Fruit fly (Drosophila melanogaster) whole organism, embryonic: ENCODE measurements around the gene CG9630.
A peak's percentile ranks its signal among the peaks of the same experiment; 100 is the strongest.

Experiments used
- Atf3 ChIP-seq: fragments of 200-800 bp; sonication (Bioruptor generic); optimal IDR thresholded peaks from 3 replicates; lab custom pipeline; 2016; ENCODE audit warnings: missing biosample characterization, missing genetic modification characterization
- B-H1 ChIP-seq: fragments of 200-800 bp; sonication (Bioruptor generic); IDR thresholded peaks from 3 replicates; pipeline ENCODE4 v1.3.6; 2022; ENCODE audit warnings: missing biosample characterization, missing genetic modification characterization
- CG10431 ChIP-seq: fragments of 200-800 bp; sonication (Bioruptor generic); optimal IDR thresholded peaks from 3 replicates; lab custom pipeline; 2018; ENCODE audit warnings: missing biosample characterization, mild to moderate bottlenecking, missing genetic modification characterization
- CG11398 ChIP-seq: fragments of 200-800 bp; sonication (Bioruptor generic); optimal IDR thresholded peaks from 2 replicates; lab custom pipeline; 2016; ENCODE audit warnings: missing biosample characterization, missing genetic modification characterization
- CG12942 ChIP-seq: fragments of 200-800 bp; sonication (Bioruptor generic); optimal IDR thresholded peaks from 3 replicates; lab custom pipeline; 2016; ENCODE audit warnings: missing biosample characterization, missing genetic modification characterization
- CG13287 ChIP-seq: fragments of 200-800 bp; sonication (Bioruptor generic); IDR thresholded peaks from 2 replicates; pipeline ENCODE4 v1.3.6; 2022; ENCODE audit warnings: missing biosample characterization, missing genetic modification characterization; ENCODE audit not compliant: partially characterized antibody
- CG1647 ChIP-seq: fragments of 200-800 bp; sonication (Bioruptor generic); optimal IDR thresholded peaks from 3 replicates; lab custom pipeline; 2016; ENCODE audit warnings: missing biosample characterization, missing genetic modification characterization
- CG1792 ChIP-seq: fragments of 200-800 bp; sonication (Bioruptor generic); optimal IDR thresholded peaks from 2 replicates; lab custom pipeline; 2016; ENCODE audit warnings: missing biosample characterization, missing genetic modification characterization
- CG3163 ChIP-seq: fragments of 200-800 bp; sonication (Bioruptor generic); optimal IDR thresholded peaks from 3 replicates; lab custom pipeline; 2016; ENCODE audit warnings: missing biosample characterization, missing genetic modification characterization
- CG32767 ChIP-seq: fragments of 200-800 bp; sonication (Bioruptor generic); IDR thresholded peaks from 2 replicates; pipeline ENCODE4 v1.3.6; 2022; ENCODE audit warnings: missing biosample characterization, missing genetic modification characterization
- CG34422 ChIP-seq: fragments of 200-800 bp; sonication (Bioruptor generic); IDR thresholded peaks from 3 replicates; pipeline ENCODE4 v1.3.6; 2022; ENCODE audit warnings: missing biosample characterization, missing genetic modification characterization
- CG4360 ChIP-seq: fragments of 200-800 bp; sonication (Bioruptor generic); IDR thresholded peaks from 2 replicates; pipeline ENCODE4 v1.3.6; 2022; ENCODE audit warnings: missing biosample characterization, missing genetic modification characterization
- CG43689 ChIP-seq: fragments of 200-800 bp; sonication (Bioruptor generic); IDR thresholded peaks from 2 replicates; pipeline ENCODE4 v1.3.6; 2022; ENCODE audit warnings: missing biosample characterization, missing genetic modification characterization
- CG8765 ChIP-seq: fragments of 200-800 bp; sonication (Bioruptor generic); IDR thresholded peaks from 2 replicates; pipeline ENCODE4 v1.3.6; 2022; ENCODE audit warnings: missing biosample characterization, missing genetic modification characterization
- CG9817 ChIP-seq: fragments of 200-800 bp; sonication (Bioruptor generic); optimal IDR thresholded peaks from 2 replicates; lab custom pipeline; 2018; ENCODE audit warnings: missing biosample characterization, mild to moderate bottlenecking, missing genetic modification characterization, moderate library complexity
- CG9876 ChIP-seq: fragments of 200-800 bp; sonication (Bioruptor generic); optimal IDR thresholded peaks from 2 replicates; lab custom pipeline; 2016; ENCODE audit warnings: missing biosample characterization, missing genetic modification characterization
- CG9932 ChIP-seq: fragments of 200-800 bp; sonication (Bioruptor generic); IDR thresholded peaks from 2 replicates; pipeline ENCODE4 v1.3.6; 2022; ENCODE audit warnings: missing biosample characterization, missing genetic modification characterization
- CHES-1-like ChIP-seq: fragments of 200-800 bp; sonication (Bioruptor generic); optimal IDR thresholded peaks from 2 replicates; lab custom pipeline; 2016; ENCODE audit warnings: missing biosample characterization, missing genetic modification characterization
- CoRest ChIP-seq: fragments of 200-800 bp; sonication (Bioruptor generic); optimal IDR thresholded peaks from 3 replicates; lab custom pipeline; 2018; ENCODE audit warnings: missing biosample characterization, mild to moderate bottlenecking, missing genetic modification characterization, moderate library complexity
- Doc2 ChIP-seq: fragments of 200-800 bp; sonication (Bioruptor generic); IDR thresholded peaks from 2 replicates; pipeline ENCODE4 v1.3.6; 2022; ENCODE audit warnings: missing biosample characterization, missing genetic modification characterization
- Dref ChIP-seq: fragments of 200-800 bp; sonication (Bioruptor generic); IDR thresholded peaks from 2 replicates; pipeline ENCODE4 v1.3.6; 2022; ENCODE audit warnings: missing biosample characterization, missing genetic modification characterization
- Ets97D ChIP-seq: fragments of 200-800 bp; sonication (Bioruptor generic); optimal IDR thresholded peaks from 3 replicates; lab custom pipeline; 2016; ENCODE audit warnings: missing biosample characterization, missing genetic modification characterization
- MESR4 ChIP-seq: fragments of 200-800 bp; sonication (Bioruptor generic); optimal IDR thresholded peaks from 2 replicates; lab custom pipeline; 2018; ENCODE audit warnings: missing biosample characterization, mild to moderate bottlenecking, missing genetic modification characterization, moderate library complexity
- Rfx ChIP-seq: fragments of 200-800 bp; sonication (Bioruptor generic); IDR thresholded peaks from 2 replicates; pipeline ENCODE4 v1.3.6; 2022; ENCODE audit warnings: missing biosample characterization, missing genetic modification characterization
- Side ChIP-seq: fragments of 200-800 bp; sonication (Bioruptor generic); optimal IDR thresholded peaks from 2 replicates; lab custom pipeline; 2016; ENCODE audit warnings: missing biosample characterization, missing genetic modification characterization
- Spps ChIP-seq: fragments of 200-800 bp; sonication (Bioruptor generic); optimal IDR thresholded peaks from 2 replicates; lab custom pipeline; 2018; ENCODE audit warnings: missing biosample characterization, mild to moderate bottlenecking, missing genetic modification characterization
- Taf1 ChIP-seq: fragments of 200-800 bp; sonication (Bioruptor generic); IDR thresholded peaks from 2 replicates; pipeline ENCODE4 v1.3.6; 2022; ENCODE audit warnings: missing biosample characterization, missing genetic modification characterization
- Vsx1 ChIP-seq: fragments of 200-800 bp; sonication (Bioruptor generic); optimal IDR thresholded peaks from 2 replicates; lab custom pipeline; 2017; ENCODE audit warnings: missing biosample characterization, mild to moderate bottlenecking, missing genetic modification characterization, missing genetic modification reagents
- abd-A ChIP-seq: fragments of 200-800 bp; sonication (Bioruptor generic); optimal IDR thresholded peaks from 3 replicates; lab custom pipeline; 2019; ENCODE audit warnings: missing biosample characterization, mild to moderate bottlenecking, missing genetic modification characterization, moderate library complexity
- caup ChIP-seq: fragments of 200-800 bp; sonication (Bioruptor generic); optimal IDR thresholded peaks from 3 replicates; lab custom pipeline; 2017; ENCODE audit warnings: missing biosample characterization, mild to moderate bottlenecking, missing genetic modification characterization, moderate library complexity; ENCODE audit not compliant: severe bottlenecking
- crol ChIP-seq: fragments of 200-800 bp; sonication (Bioruptor generic); IDR thresholded peaks from 2 replicates; pipeline ENCODE4 v1.3.6; 2022; ENCODE audit warnings: missing biosample characterization, missing genetic modification characterization
- dmrt99B ChIP-seq: fragments of 200-800 bp; sonication (Bioruptor generic); optimal IDR thresholded peaks from 2 replicates; lab custom pipeline; 2018; ENCODE audit warnings: missing biosample characterization, mild to moderate bottlenecking, missing genetic modification characterization, moderate library complexity
- fd96Cb ChIP-seq: fragments of 200-800 bp; sonication (Bioruptor generic); optimal IDR thresholded peaks from 2 replicates; lab custom pipeline; 2018; ENCODE audit warnings: missing biosample characterization, mild to moderate bottlenecking, missing genetic modification characterization, moderate library complexity
- gsb-n ChIP-seq: fragments of 200-800 bp; sonication (Bioruptor generic); optimal IDR thresholded peaks from 3 replicates; lab custom pipeline; 2018; ENCODE audit warnings: missing biosample characterization, mild to moderate bottlenecking, missing genetic modification characterization
- jing ChIP-seq: fragments of 200-800 bp; sonication (Bioruptor generic); optimal IDR thresholded peaks from 2 replicates; lab custom pipeline; 2018; ENCODE audit warnings: missing biosample characterization, mild to moderate bottlenecking, missing genetic modification characterization
- mam ChIP-seq: fragments of 200-800 bp; sonication (Bioruptor generic); optimal IDR thresholded peaks from 3 replicates; lab custom pipeline; 2016; ENCODE audit warnings: missing biosample characterization, missing genetic modification characterization
- phol ChIP-seq: fragments of 200-800 bp; sonication (Bioruptor generic); optimal IDR thresholded peaks from 3 replicates; lab custom pipeline; 2018; ENCODE audit warnings: missing biosample characterization, mild to moderate bottlenecking, missing genetic modification characterization, moderate library complexity
- prd ChIP-seq, 3 experiments: fragments of >200 bp in 2 of 3; fragments of 200-800 bp in 1 of 3; sonication (Bioruptor generic) in 1 of 3; optimal IDR thresholded peaks in 2 of 3; IDR thresholded peaks in 1 of 3; 2 replicates in 2 of 3; 3 replicates in 1 of 3; pipeline versions ENCODE4 v1.3.6 to Lab custom; 2017 to 2022; ENCODE audit warnings: missing biosample characterization in 1 of 3, missing genetic modification characterization in 1 of 3
- pros ChIP-seq: fragments of 200-800 bp; sonication (Bioruptor generic); optimal IDR thresholded peaks from 3 replicates; lab custom pipeline; 2019; ENCODE audit warnings: missing biosample characterization, mild to moderate bottlenecking, missing genetic modification characterization, moderate library complexity
- pzg ChIP-seq: fragments of 200-800 bp; sonication (Bioruptor generic); optimal IDR thresholded peaks from 3 replicates; lab custom pipeline; 2018; ENCODE audit warnings: missing biosample characterization, mild to moderate bottlenecking, missing genetic modification characterization, moderate library complexity
- salm ChIP-seq: fragments of 200-800 bp; sonication (Bioruptor generic); optimal IDR thresholded peaks from 2 replicates; lab custom pipeline; 2018; ENCODE audit warnings: missing biosample characterization, mild to moderate bottlenecking, missing genetic modification characterization
- sc ChIP-seq, 3 experiments: fragments of >200 bp in 2 of 3; fragments of 200-800 bp in 1 of 3; sonication (Bioruptor generic) in 1 of 3; optimal IDR thresholded peaks; 2 replicates in 2 of 3; 3 replicates in 1 of 3; lab custom pipeline; 2017; ENCODE audit warnings: mild to moderate bottlenecking in 1 of 3, missing biosample characterization in 1 of 3, missing genetic modification characterization in 1 of 3, missing genetic modification reagents in 1 of 3
- seq ChIP-seq: fragments of 200-800 bp; sonication (Bioruptor generic); IDR thresholded peaks from 2 replicates; pipeline ENCODE4 v1.3.6; 2022; ENCODE audit warnings: missing biosample characterization, missing genetic modification characterization
- sima ChIP-seq: fragments of 200-800 bp; sonication (Bioruptor generic); optimal IDR thresholded peaks from 2 replicates; lab custom pipeline; 2016; ENCODE audit warnings: missing biosample characterization, missing genetic modification characterization
- vvl ChIP-seq: fragments of 200-800 bp; sonication (Bioruptor generic); IDR thresholded peaks from 2 replicates; pipeline ENCODE4 v1.3.6; 2022; ENCODE audit warnings: missing biosample characterization, missing genetic modification characterization
- z ChIP-seq: fragments of 200-800 bp; sonication (Bioruptor generic); IDR thresholded peaks from 3 replicates; pipeline ENCODE4 v1.3.6; 2022; ENCODE audit warnings: missing biosample characterization, missing genetic modification characterization

The CG9630 gene

DNA sequence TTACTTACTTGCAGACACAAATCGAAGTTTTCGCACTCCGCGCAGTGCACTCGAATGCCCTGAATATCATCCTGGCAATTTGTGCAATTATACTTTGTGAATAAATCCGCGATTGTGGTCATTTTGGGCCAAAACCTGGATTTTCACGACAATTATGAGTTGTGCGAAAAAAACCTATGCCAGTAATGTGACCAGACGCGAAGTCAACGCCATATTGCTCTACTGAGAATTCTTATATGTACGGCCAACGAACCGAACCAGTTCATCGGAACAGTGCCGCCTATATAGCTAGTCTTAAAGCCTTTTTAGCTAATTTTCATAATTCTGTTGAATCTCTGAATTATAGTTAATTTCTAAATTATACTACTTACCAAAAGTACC lies 29.4 kb downstream of the CG9630 start, which contains the start of gene Ada2b (continued):
- TF ChIP-seq CG1792 (no peak), CG32767 (GFP tag; lab: Robert Waterston, UW) (no peak; the same call in none of the 2 replicates), mam (GFP tag; lab: Kevin White, UChicago) (no peak), Ets97D (GFP tag; lab: Kevin White, UChicago) (peak; percentile 7), jing (GFP tag; lab: Kevin White, UChicago) (no peak), Vsx1 (GFP tag; lab: Kevin White, UChicago) (no peak), fd96Cb (tag; lab: Kevin White, UChicago) (no peak), CG34422 (GFP tag; lab: Robert Waterston, UW) (peak; percentile 49; the same call in 2 of the 3 replicates)

DNA sequence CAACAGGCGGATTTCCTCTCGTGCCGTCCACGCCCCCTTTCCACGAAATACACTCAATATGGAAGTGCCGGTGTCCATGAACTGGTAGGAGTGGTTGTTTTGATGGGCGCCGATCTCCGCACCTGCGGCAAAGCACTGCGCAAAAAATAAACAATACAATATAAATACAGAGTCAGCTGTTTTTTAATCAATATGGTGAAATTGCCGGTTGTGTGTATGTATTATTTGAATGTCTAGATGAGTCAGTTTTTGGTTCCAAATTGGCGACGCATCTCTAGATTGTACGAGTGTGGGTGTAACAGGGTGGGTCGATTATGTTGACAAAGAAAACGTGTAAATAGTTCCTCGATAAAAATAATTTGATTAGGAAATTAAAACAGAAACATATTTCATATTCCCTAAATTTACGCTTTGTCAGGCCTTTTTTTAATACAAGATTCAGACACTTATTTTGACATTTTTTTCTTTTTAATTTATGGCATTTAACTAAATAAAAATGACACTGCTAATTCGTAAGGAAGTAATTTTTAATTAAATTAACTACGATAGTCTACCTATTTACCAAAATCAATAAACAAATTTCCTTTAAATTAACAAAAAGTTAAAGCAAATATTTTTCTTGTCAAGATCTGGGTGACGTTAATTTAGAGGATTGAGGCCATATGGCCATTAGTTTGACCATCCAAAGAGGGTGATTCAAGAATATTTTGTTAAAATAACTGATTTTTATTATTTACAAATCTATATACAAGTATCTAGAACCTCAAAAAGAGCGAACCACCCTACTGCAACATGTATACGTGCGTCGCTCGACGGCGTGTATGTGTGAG lies 30.0 kb downstream of the CG9630 start:
- TF ChIP-seq z (GFP tag; lab: Robert Waterston, UW) (no peak), Rfx (peak; percentile 79), prd (optimal IDR thresholded peaks at IDR 0.05; lab: Kevin White, UChicago) (no peak), prd (GFP tag; IDR thresholded peaks at IDR 0.05; lab: Robert Waterston, UW) (peak; percentile 73), CG4360 (GFP tag; lab: Robert Waterston, UW) (peak; percentile 9; the same call in 1 of the 2 replicates), pzg (GFP tag; lab: Kevin White, UChicago) (peak; percentile 17), CG13287 (GFP tag; lab: Robert Waterston, UW) (no peak; the same call in 1 of the 2 replicates), vvl (GFP tag; lab: Robert Waterston, UW) (peak; percentile 74; the same call in 1 of the 2 replicates), CoRest (tag; lab: Kevin White, UChicago) (peak; percentile 97), CG8765 (peak; percentile 49; the same call in 1 of the 2 replicates), MESR4 (no peak), phol (tag; lab: Kevin White, UChicago) (peak; percentile 62), Spps (peak; percentile 64), CG9876 (peak; percentile 22), CG43689 (GFP tag; lab: Robert Waterston, UW) (peak; percentile 58), Doc2 (GFP tag; lab: Robert Waterston, UW) (no peak), caup (GFP tag; lab: Kevin White, UChicago) (peak; percentile 87), seq (peak; percentile 75; the same call in 1 of the 2 replicates), Atf3 (GFP tag; lab: Kevin White, UChicago) (peak; percentile 53), CHES-1-like (GFP tag; lab: Kevin White, UChicago) (peak; percentile 34), Vsx1 (GFP tag; lab: Kevin White, UChicago) (peak; percentile 82), B-H1 (GFP tag; lab: Robert Waterston, UW) (peak; percentile 61; the same call in 2 of the 3 replicates), sima (GFP tag; lab: Kevin White, UChicago) (peak; percentile 61), abd-A (tag; lab: Kevin White, UChicago) (no peak), gsb-n (tag; lab: Kevin White, UChicago) (peak; percentile 76), salm (tag; lab: Kevin White, UChicago) (peak; percentile 72), Side (peak; percentile 68), CG9932 (GFP tag; lab: Robert Waterston, UW) (peak; percentile 74), CG9817 (tag; lab: Kevin White, UChicago) (peak; percentile 87), pros (GFP tag; lab: Kevin White, UChicago) (peak; percentile 66), dmrt99B (peak; percentile 92), crol (no peak), CG10431 (GFP tag; lab: Kevin White, UChicago) (peak; percentile 83), CG1647 (peak; percentile 47), Taf1 (GFP tag; lab: Robert Waterston, UW) (peak; percentile 62; the same call in 1 of the 2 replicates), Dref (GFP tag; lab: Robert Waterston, UW) (no peak), CG12942 (GFP tag; lab: Kevin White, UChicago) (peak; percentile 65), CG11398 (peak; percentile 64), sc (optimal IDR thresholded peaks at IDR 0.05; lab: Kevin White, UChicago) (no peak), sc (GFP tag; optimal IDR thresholded peaks at IDR 0.05; lab: Kevin White, UChicago) (peak; percentile 87), CG3163 (GFP tag; lab: Kevin White, UChicago) (peak; percentile 30)
